Fruit fly (Drosophila melanogaster): ENCODE data around the gene CG34159.

The CG34159 gene

DNA sequence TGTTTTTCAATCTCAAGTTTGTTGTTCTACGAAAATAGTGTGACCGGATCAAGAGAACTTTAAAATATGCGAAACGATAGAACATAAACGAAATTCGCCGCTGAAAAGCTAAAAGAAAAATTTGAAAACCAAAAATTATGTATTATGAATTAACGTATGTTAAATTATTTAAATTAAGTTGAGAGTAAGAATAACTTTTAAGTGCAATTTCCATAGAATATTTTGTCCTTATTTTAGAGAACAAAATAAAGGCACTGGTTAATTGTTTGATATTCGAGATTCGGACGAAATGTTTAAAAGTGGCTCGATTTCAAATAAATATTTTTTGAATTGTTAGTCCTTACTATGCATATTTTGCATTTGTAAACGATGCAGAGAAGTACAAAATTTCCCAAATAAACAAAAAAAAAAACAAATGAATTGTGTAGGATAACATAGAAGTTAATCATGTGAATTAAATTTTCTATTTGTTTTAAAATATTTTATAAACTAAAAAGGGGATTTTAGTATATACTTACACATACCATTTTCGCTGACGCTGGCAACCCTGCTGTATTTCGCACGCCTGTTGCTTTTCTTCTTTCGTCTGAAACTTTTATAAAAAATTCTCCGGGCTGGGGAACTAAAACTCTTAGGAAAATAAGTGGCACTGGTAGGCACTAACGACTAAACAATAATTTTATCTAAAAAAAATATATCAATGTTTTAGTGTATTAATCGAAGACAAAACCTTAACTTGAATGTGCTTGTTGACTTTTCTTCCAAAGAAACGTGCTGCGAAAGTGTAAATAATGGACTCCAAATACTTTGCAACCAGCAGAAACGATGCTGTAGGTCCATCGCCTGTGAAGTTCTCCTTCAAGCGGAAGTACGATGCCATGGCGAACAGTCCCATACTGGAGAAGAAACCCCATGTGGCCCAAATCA is 6.8 kb upstream of the CG34159 start, which contains the start of the genes CG5727 and ath:
Gene CG5727, minus strand, starts transcription at position 51 of the 927 bp plus-strand sequence.
Gene ath, plus strand, starts transcription at position 513 of the 927 bp plus-strand sequence.
- peak; percentile 11 for TF ChIP-seq Crg-1 (GFP tag; optimal IDR thresholded peaks at IDR 0.05)
- TF ChIP-seq CG11617 (GFP tag; optimal IDR thresholded peaks at IDR 0.05), result peak; percentile 21
- peak; percentile 17 for TF ChIP-seq CG7045 (GFP tag; optimal IDR thresholded peaks at IDR 0.05)
- no peak for TF ChIP-seq tj (GFP tag; optimal IDR thresholded peaks at IDR 0.05)
- TF ChIP-seq CG1620 (GFP tag; optimal IDR thresholded peaks at IDR 0.05), result peak; percentile 11
- TF ChIP-seq CG33017 (tag; optimal IDR thresholded peaks at IDR 0.05), result no peak
- TF ChIP-seq kay (GFP tag; ENCODE audit: borderline replicate concordance), result peak; percentile 67
- peak; percentile 15 for TF ChIP-seq Mnt (GFP tag; optimal IDR thresholded peaks at IDR 0.05)
- peak; percentile 85 for TF ChIP-seq CG14711 (tag; optimal IDR thresholded peaks at IDR 0.05)

DNA sequence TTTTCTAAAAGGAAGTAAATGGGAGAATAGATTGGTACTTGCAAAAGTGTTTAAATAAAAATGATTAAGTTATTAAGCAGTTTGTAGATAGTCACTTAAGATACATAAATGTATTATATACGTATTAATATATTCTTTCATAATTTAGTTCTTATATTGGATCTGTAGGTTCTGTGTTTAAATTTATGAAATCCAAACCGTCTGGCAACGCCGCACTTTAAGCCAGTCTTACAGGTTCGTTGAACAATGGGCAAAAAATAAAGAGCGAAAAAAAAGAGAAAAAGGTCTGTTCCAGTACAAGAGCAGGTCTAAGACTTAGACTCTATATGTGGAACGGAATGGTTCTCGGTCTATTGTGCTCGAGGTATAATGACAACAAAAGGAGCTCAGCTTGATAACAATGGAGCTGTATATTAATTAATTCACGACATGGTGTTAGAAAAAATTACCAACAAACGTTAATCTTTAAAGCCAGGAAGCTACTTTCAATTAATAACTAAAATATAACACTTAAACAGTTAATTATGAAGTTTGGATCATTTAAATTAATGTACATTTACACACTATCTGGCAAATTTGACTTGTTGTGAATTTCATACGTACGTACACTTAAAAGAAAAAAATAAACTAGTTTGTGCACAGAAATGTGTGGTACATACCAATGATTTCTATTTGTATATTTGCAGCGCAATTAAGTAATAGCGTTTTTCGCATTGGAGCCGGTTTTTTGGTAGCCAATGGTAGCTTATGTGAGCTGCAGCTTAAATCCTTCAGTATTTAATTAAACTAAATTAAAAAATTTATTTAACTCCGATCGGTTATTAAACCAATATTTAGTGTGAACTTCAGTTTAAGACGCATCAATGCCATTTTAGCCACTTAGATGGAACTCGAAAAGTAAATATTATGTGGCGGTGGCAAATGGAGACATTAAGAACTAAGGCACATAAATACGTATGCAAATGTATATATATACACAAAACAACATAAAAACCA is 5.0 kb upstream of the CG34159 start, which contains the start of gene CG5731:
Gene CG5731, minus strand, starts transcription at position 946 of the 996 bp plus-strand sequence.
- TF ChIP-seq toe (GFP tag; optimal IDR thresholded peaks at IDR 0.05), result no peak
- TF ChIP-seq cic (GFP tag; optimal IDR thresholded peaks at IDR 0.05), result no peak
- peak; percentile 76 for TF ChIP-seq kay (GFP tag; ENCODE audit: borderline replicate concordance)

DNA sequence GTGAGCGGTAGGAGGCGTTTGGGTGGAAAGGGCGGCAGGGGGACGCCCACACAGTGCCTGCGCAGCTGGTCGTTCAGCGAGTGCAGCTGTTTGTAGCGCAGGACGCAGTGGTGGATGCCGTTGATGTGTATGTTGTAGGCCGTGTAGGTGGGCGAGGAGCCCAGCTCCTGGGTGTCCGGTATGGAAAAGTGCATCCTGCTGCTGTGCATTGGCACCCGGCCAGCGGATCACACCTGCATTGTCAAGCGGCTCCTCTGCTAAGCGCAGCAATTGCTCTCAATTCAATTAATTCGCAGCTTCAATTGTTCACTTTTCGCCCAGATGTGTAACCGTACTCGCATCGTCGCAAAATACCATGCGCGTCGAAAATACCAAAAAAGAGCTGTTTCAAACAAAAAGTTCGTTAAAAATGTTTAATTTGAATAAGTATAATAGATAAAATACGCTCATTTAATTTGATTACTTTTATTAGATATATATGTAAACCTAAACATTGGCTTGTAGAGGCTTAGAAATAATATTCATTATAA is 2.6 kb upstream of the CG34159 start, which contains the start of gene Snx17:
Gene Snx17, minus strand, starts transcription at position 329 of the 530 bp plus-strand sequence.
- TF ChIP-seq CG14711 (tag; optimal IDR thresholded peaks at IDR 0.05) (no peak), Hr96 (GFP tag; optimal IDR thresholded peaks at IDR 0.05) (no peak), pad (GFP tag; optimal IDR thresholded peaks at IDR 0.05) (no peak), CG5204 (GFP tag; optimal IDR thresholded peaks at IDR 0.05) (no peak), cnc (optimal IDR thresholded peaks at IDR 0.05) (no peak), CG1620 (GFP tag; optimal IDR thresholded peaks at IDR 0.05) (no peak), Mnt (GFP tag; optimal IDR thresholded peaks at IDR 0.05) (no peak), Clk (GFP tag; optimal IDR thresholded peaks at IDR 0.05) (no peak), bab1 (GFP tag; optimal IDR thresholded peaks at IDR 0.05) (no peak), CG11617 (GFP tag; optimal IDR thresholded peaks at IDR 0.05) (no peak), ovo (GFP tag; optimal IDR thresholded peaks at IDR 0.05) (no peak)

DNA sequence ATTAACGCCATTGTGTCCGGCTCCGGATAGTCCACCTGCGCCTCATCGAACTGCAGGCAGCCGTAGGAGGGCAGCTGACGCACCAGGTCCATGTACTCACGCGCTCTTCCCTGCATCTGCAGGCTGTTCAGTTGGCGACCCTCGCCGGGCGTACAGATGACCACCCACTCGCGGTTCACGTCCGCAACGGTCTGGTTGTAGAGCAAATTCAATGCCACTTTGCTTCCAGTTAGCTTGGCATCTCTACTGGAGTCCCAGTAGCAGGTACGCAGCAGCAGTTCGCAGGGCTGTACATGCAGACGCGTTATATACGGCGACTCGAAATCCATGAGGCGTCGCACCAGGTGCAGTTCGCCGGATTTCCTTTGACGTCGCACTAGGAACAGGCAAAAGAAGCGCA is 1.8 kb upstream of the CG34159 start:
- no peak for TF ChIP-seq Crg-1 (GFP tag; optimal IDR thresholded peaks at IDR 0.05)
- no peak for TF ChIP-seq toe (GFP tag; optimal IDR thresholded peaks at IDR 0.05)
- no peak for TF ChIP-seq kay (GFP tag; ENCODE audit: borderline replicate concordance)
- no peak for TF ChIP-seq Hr96 (GFP tag; optimal IDR thresholded peaks at IDR 0.05)
- TF ChIP-seq CG12768 (GFP tag; optimal IDR thresholded peaks at IDR 0.05), result no peak

DNA sequence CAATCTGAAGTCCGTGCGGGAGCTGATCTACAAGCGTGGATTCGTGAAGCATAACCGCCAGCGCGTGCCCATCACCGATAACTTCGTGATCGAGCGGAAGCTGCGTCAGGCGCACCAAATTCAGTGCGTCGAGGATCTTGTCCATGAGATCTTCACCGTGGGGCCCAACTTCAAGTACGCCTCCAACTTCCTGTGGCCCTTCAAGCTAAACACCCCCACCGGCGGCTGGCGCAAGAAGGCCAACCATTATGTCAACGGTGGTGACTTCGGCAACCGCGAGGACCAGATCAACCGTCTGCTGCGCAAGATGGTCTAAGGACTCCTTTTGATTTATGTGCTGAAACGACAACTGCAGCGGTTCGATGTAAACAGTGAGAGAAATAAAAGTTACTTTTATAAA is 2.4 kb downstream of the CG34159 start:
- TF ChIP-seq CG12768 (GFP tag; optimal IDR thresholded peaks at IDR 0.05) (no peak), CG11617 (GFP tag; optimal IDR thresholded peaks at IDR 0.05) (no peak), ovo (GFP tag; optimal IDR thresholded peaks at IDR 0.05) (no peak)

DNA sequence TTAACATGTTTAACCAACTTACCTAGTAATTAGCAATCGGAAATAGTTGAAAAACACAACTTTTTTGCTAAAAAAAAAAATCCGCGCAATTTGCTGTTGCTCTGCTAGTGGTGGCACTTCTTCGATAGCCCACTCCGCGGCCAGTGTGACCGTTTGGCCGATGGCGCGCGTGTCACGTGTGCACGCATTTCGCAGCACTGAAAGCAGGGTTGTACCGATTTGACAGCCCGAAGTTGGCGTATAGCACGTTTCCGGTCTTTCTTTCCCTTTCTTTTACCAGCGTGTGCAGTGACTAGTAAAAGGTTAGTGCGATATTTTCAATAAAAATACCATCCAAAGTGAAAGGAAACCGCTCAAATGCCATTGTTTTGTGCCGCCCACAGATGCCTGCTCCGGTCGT is 3.3 kb downstream of the CG34159 start, which contains the start of the genes Ripalpha and RpL7:
Gene Ripalpha, minus strand, starts transcription at position 128 of the 400 bp plus-strand sequence.
Gene RpL7, plus strand, starts transcription at position 158 of the 400 bp plus-strand sequence.
- TF ChIP-seq bab1 (GFP tag; optimal IDR thresholded peaks at IDR 0.05) (peak; percentile 94), pad (GFP tag; optimal IDR thresholded peaks at IDR 0.05) (peak; percentile 93), tj (GFP tag; optimal IDR thresholded peaks at IDR 0.05) (peak; percentile 89), Clk (GFP tag; optimal IDR thresholded peaks at IDR 0.05) (peak; percentile 94), CG1620 (GFP tag; optimal IDR thresholded peaks at IDR 0.05) (peak; percentile 99), CG11617 (GFP tag; optimal IDR thresholded peaks at IDR 0.05) (peak; percentile 98), CG5204 (GFP tag; optimal IDR thresholded peaks at IDR 0.05) (no peak), Hr96 (GFP tag; optimal IDR thresholded peaks at IDR 0.05) (no peak), CG14711 (tag; optimal IDR thresholded peaks at IDR 0.05) (peak; percentile 93), toe (GFP tag; optimal IDR thresholded peaks at IDR 0.05) (peak; percentile 94), CG7101 (tag; optimal IDR thresholded peaks at IDR 0.05) (peak; percentile 98), CG7045 (GFP tag; optimal IDR thresholded peaks at IDR 0.05) (peak; percentile 97), kay (GFP tag; ENCODE audit: borderline replicate concordance) (no peak), cic (GFP tag; optimal IDR thresholded peaks at IDR 0.05) (peak; percentile 93), CG12768 (GFP tag; optimal IDR thresholded peaks at IDR 0.05) (peak; percentile 96), Crg-1 (GFP tag; optimal IDR thresholded peaks at IDR 0.05) (peak; percentile 99), ovo (GFP tag; optimal IDR thresholded peaks at IDR 0.05) (peak; percentile 99), cnc (optimal IDR thresholded peaks at IDR 0.05) (no peak), Mnt (GFP tag; optimal IDR thresholded peaks at IDR 0.05) (peak; percentile 99), CG33017 (tag; optimal IDR thresholded peaks at IDR 0.05) (peak; percentile 90)

Measured in whole organism, adult.